Worm (Caenorhabditis elegans) whole organism, midembryonic: ENCODE data around the gene nhr-118.

Source experiments
- med-1 ChIP-seq: sonication (generic microtip); optimal IDR thresholded peaks from 2 replicates; lab custom pipeline; 2017; ENCODE audit warnings: missing genetic modification characterization, mild to moderate bottlenecking, missing compliant biosample characterization, antibody characterized with exemption, missing genetic modification reagents; ENCODE audit not compliant: insufficient read depth
- ztf-23 ChIP-seq: fragments of 200-800 bp; sonication (Bioruptor generic); IDR thresholded peaks from 2 replicates; pipeline ENCODE4 v1.3.6; 2022; ENCODE audit warnings: missing genetic modification reagents, missing genetic modification characterization, missing compliant biosample characterization

DNA sequence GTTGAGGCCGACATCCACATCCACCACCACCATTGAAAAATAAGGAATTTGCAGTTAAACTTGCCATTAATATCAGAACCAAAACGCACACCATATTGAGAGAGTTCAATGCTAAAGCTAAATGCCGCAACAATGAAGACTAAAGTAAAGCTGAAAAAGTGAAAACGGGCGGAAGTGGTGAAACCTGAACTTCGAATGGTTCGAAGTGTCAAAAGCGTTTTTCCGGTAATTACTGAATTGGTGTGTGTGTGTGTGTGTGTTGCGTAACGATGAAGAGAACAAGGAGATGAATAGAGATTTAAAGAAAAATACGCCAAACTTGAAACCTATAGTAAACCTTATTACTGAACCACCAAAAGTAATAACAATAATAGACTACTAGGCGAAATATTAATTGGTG, 43.1 kb upstream of the nhr-118 start, which contains the start of gene grl-13:
- no peak for TF ChIP-seq med-1 (GFP tag; lab: Kevin White, UChicago)
- TF ChIP-seq ztf-23 (GFP tag; lab: Robert Waterston, UW) = no peak
